Worm (Caenorhabditis elegans) whole organism, L3 larva: ENCODE measurements around the gene ZK688.1.

Experiments
- aly-2 ChIP-seq: fragments of 150-350 bp; optimal IDR thresholded peaks from 2 replicates; lab custom pipeline; 2014; ENCODE audit warnings: missing biosample characterization, missing genetic modification characterization
- ceh-28 ChIP-seq: fragments of 150-350 bp; optimal IDR thresholded peaks from 2 replicates; lab custom pipeline; 2014; ENCODE audit warnings: missing biosample characterization, missing genetic modification reagents, missing genetic modification characterization
- ceh-82 ChIP-seq: fragments of 150-350 bp; optimal IDR thresholded peaks from 2 replicates; lab custom pipeline; 2014; ENCODE audit warnings: missing biosample characterization, missing genetic modification characterization
- elt-1 ChIP-seq: fragments of 150-350 bp; optimal IDR thresholded peaks from 2 replicates; lab custom pipeline; 2014; ENCODE audit warnings: missing biosample characterization, missing genetic modification characterization
- fkh-10 ChIP-seq: sonication (generic microtip); optimal IDR thresholded peaks from 2 replicates; lab custom pipeline; 2017; ENCODE audit warnings: missing biosample characterization, missing genetic modification reagents, missing genetic modification characterization
- fkh-2 ChIP-seq: fragments of 150-350 bp; optimal IDR thresholded peaks from 2 replicates; lab custom pipeline; 2014; ENCODE audit warnings: missing biosample characterization, missing genetic modification reagents, missing genetic modification characterization
- fos-1 ChIP-seq: fragments of 150-350 bp; optimal IDR thresholded peaks from 2 replicates; lab custom pipeline; 2014; ENCODE audit warnings: missing biosample characterization, missing genetic modification characterization
- mdl-1 ChIP-seq: fragments of 150-350 bp; optimal IDR thresholded peaks from 2 replicates; lab custom pipeline; 2014; ENCODE audit warnings: missing biosample characterization, missing genetic modification characterization
- nhr-237 ChIP-seq: fragments of 150-350 bp; optimal IDR thresholded peaks from 2 replicates; lab custom pipeline; 2014; ENCODE audit warnings: missing biosample characterization, missing genetic modification characterization
- nhr-76 ChIP-seq: fragments of 150-350 bp; sonication (generic microtip); optimal IDR thresholded peaks from 5 replicates; lab custom pipeline; 2014; ENCODE audit warnings: missing biosample characterization, missing genetic modification characterization
- nhr-77 ChIP-seq: fragments of 150-350 bp; optimal IDR thresholded peaks from 2 replicates; lab custom pipeline; 2014; ENCODE audit warnings: missing biosample characterization, missing genetic modification characterization
- pqm-1 ChIP-seq: fragments of 150-350 bp; optimal IDR thresholded peaks from 2 replicates; lab custom pipeline; 2017; ENCODE audit warnings: missing biosample characterization, missing genetic modification characterization, inconsistent platforms

DNA sequence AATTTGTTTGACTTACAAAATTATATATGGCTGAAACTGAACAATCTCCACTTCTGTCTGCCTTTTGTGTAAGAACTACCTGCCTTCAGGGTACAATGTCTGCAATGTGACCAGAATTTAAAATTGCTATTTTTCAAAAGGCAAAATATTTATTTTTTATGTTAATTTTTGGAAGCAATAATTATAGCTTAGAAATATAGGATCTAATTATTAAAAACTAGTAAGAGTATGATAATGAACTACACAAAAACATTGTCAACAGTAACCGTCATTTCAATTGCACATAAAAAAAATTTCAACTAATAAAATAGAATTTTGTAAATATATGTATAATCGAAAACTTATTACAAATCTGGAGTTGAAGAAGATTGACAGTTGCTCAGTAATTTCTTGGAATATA, 47.6 kb downstream of the ZK688.1 start, which contains the start of gene C29E4.9:
- TF ChIP-seq elt-1 (tag; lab: Kevin White, UChicago) (no peak), aly-2 (tag; lab: Kevin White, UChicago) (no peak), nhr-76 (tag; lab: Kevin White, UChicago) (no peak), ceh-82 (no peak), nhr-237 (no peak), fos-1 (tag; lab: Kevin White, UChicago) (no peak), ceh-28 (no peak), fkh-2 (tag; lab: Kevin White, UChicago) (no peak), pqm-1 (no peak), fkh-10 (GFP tag; lab: Kevin White, UChicago) (no peak), nhr-77 (tag; lab: Kevin White, UChicago) (no peak), mdl-1 (tag; lab: Kevin White, UChicago) (no peak)
